Fruit fly (Drosophila melanogaster) whole organism, embryonic: ENCODE results near the gene Rtnl1.
A peak's percentile ranks its signal among the peaks of the same experiment; 100 is the strongest.

Experiments
- Bteb2 ChIP-seq: fragments of 200-800 bp; sonication (Bioruptor generic); optimal IDR thresholded peaks from 2 replicates; lab custom pipeline; 2016; ENCODE audit warnings: missing biosample characterization, missing genetic modification characterization
- CG10267 ChIP-seq: fragments of 200-800 bp; sonication (Bioruptor generic); optimal IDR thresholded peaks from 2 replicates; lab custom pipeline; 2018; ENCODE audit warnings: missing biosample characterization, mild to moderate bottlenecking, missing genetic modification characterization, moderate library complexity
- CG10654 ChIP-seq: fragments of 200-800 bp; sonication (Bioruptor generic); optimal IDR thresholded peaks from 2 replicates; lab custom pipeline; 2016; ENCODE audit warnings: missing biosample characterization, missing genetic modification characterization
- CG11398 ChIP-seq: fragments of 200-800 bp; sonication (Bioruptor generic); optimal IDR thresholded peaks from 2 replicates; lab custom pipeline; 2016; ENCODE audit warnings: missing biosample characterization, missing genetic modification characterization
- CG11504 ChIP-seq: fragments of 200-800 bp; sonication (Bioruptor generic); optimal IDR thresholded peaks from 3 replicates; lab custom pipeline; 2019; ENCODE audit warnings: missing biosample characterization, mild to moderate bottlenecking, missing genetic modification characterization, moderate library complexity
- CG13123 ChIP-seq: fragments of 200-800 bp; sonication (Bioruptor generic); optimal IDR thresholded peaks from 2 replicates; lab custom pipeline; 2016; ENCODE audit warnings: missing biosample characterization, missing genetic modification characterization
- CG13775 ChIP-seq: fragments of 200-800 bp; sonication (Bioruptor generic); optimal IDR thresholded peaks from 3 replicates; lab custom pipeline; 2017; ENCODE audit warnings: missing biosample characterization, mild to moderate bottlenecking, missing genetic modification characterization
- CG14860 ChIP-seq: fragments of 200-800 bp; sonication (Bioruptor generic); IDR thresholded peaks from 3 replicates; pipeline ENCODE4 v1.3.6; 2022; ENCODE audit warnings: missing biosample characterization, missing genetic modification characterization; ENCODE audit not compliant: partially characterized antibody
- CG17328 ChIP-seq: fragments of 200-800 bp; sonication (Bioruptor generic); IDR thresholded peaks from 2 replicates; pipeline ENCODE4 v1.3.6; 2022; ENCODE audit warnings: missing biosample characterization, missing genetic modification characterization
- CG17361 ChIP-seq: fragments of 200-800 bp; sonication (Bioruptor generic); IDR thresholded peaks from 3 replicates; pipeline ENCODE4 v1.3.6; 2022; ENCODE audit warnings: missing biosample characterization, missing genetic modification characterization
- CG1792 ChIP-seq: fragments of 200-800 bp; sonication (Bioruptor generic); optimal IDR thresholded peaks from 2 replicates; lab custom pipeline; 2016; ENCODE audit warnings: missing biosample characterization, missing genetic modification characterization
- CG18011 ChIP-seq: fragments of 200-800 bp; sonication (Bioruptor generic); optimal IDR thresholded peaks from 2 replicates; lab custom pipeline; 2017; ENCODE audit warnings: missing biosample characterization, missing genetic modification characterization, mild to moderate bottlenecking, moderate library complexity, missing genotype
- CG2199 ChIP-seq: fragments of 200-800 bp; sonication (Bioruptor generic); IDR thresholded peaks from 3 replicates; pipeline ENCODE4 v1.3.6; 2022; ENCODE audit warnings: missing biosample characterization, missing genetic modification characterization
- CG2712 ChIP-seq: fragments of 200-800 bp; optimal IDR thresholded peaks from 3 replicates; lab custom pipeline; 2019; ENCODE audit warnings: missing biosample characterization, mild to moderate bottlenecking, missing genetic modification characterization, moderate library complexity
- CG2889 ChIP-seq: fragments of 200-800 bp; sonication (Bioruptor generic); IDR thresholded peaks from 3 replicates; pipeline ENCODE4 v1.3.6; 2022; ENCODE audit warnings: missing biosample characterization, missing genetic modification characterization
- CG31441 ChIP-seq: fragments of 200-800 bp; sonication (Bioruptor generic); IDR thresholded peaks from 2 replicates; pipeline ENCODE4 v1.3.6; 2022; ENCODE audit warnings: missing biosample characterization, missing genetic modification characterization
- CG33213 ChIP-seq: fragments of 200-800 bp; sonication (Bioruptor generic); optimal IDR thresholded peaks from 3 replicates; lab custom pipeline; 2016; ENCODE audit warnings: missing biosample characterization, missing genetic modification characterization
- CG4282 ChIP-seq: fragments of 200-800 bp; sonication (Bioruptor generic); optimal IDR thresholded peaks from 2 replicates; lab custom pipeline; 2016; ENCODE audit warnings: missing biosample characterization, missing genetic modification characterization
- CG4404 ChIP-seq: fragments of 200-800 bp; sonication (Bioruptor generic); IDR thresholded peaks from 2 replicates; pipeline ENCODE4 v1.3.6; 2022; ENCODE audit warnings: missing biosample characterization, missing genetic modification characterization
- CG4730 ChIP-seq: fragments of 200-800 bp; sonication (Bioruptor generic); IDR thresholded peaks from 2 replicates; pipeline ENCODE4 v1.3.6; 2022; ENCODE audit warnings: missing biosample characterization, missing genetic modification characterization
- CG8944 ChIP-seq: fragments of 200-800 bp; sonication (Bioruptor generic); optimal IDR thresholded peaks from 3 replicates; lab custom pipeline; 2016; ENCODE audit warnings: missing biosample characterization, missing genetic modification characterization
- Dll ChIP-seq: fragments of 200-800 bp; sonication (Bioruptor generic); IDR thresholded peaks from 4 replicates; pipeline ENCODE4 v1.3.6; 2022; ENCODE audit warnings: missing biosample characterization, missing genetic modification characterization; ENCODE audit not compliant: partially characterized antibody
- Ets65A ChIP-seq: fragments of 200-800 bp; sonication (Bioruptor generic); peaks from one replicate; lab custom pipeline; 2016; ENCODE audit warnings: missing biosample characterization, missing genetic modification characterization
- Hand ChIP-seq: fragments of 200-800 bp; sonication (Bioruptor generic); optimal IDR thresholded peaks from 2 replicates; lab custom pipeline; 2017; ENCODE audit warnings: mild to moderate bottlenecking, missing biosample characterization, missing genetic modification reagents, missing genetic modification characterization
- HmgZ ChIP-seq: fragments of 200-800 bp; sonication (Bioruptor generic); optimal IDR thresholded peaks from 2 replicates; lab custom pipeline; 2018; ENCODE audit warnings: missing biosample characterization, mild to moderate bottlenecking, missing genetic modification characterization
- Hmr ChIP-seq: fragments of 200-800 bp; sonication (Bioruptor generic); optimal IDR thresholded peaks from 3 replicates; lab custom pipeline; 2017; ENCODE audit warnings: mild to moderate bottlenecking, missing biosample characterization, missing genetic modification reagents, missing genetic modification characterization
- Max ChIP-seq: fragments of 200-800 bp; sonication (Bioruptor generic); optimal IDR thresholded peaks from 2 replicates; lab custom pipeline; 2016; ENCODE audit warnings: missing biosample characterization, mild to moderate bottlenecking, missing genetic modification characterization
- NK7.1 ChIP-seq: fragments of 200-800 bp; sonication (Bioruptor generic); optimal IDR thresholded peaks from 3 replicates; lab custom pipeline; 2016; ENCODE audit warnings: missing biosample characterization, missing genetic modification characterization
- Poxn ChIP-seq: fragments of 200-800 bp; sonication (Bioruptor generic); IDR thresholded peaks from 2 replicates; pipeline ENCODE4 v1.3.6; 2022; ENCODE audit warnings: missing biosample characterization, missing genetic modification characterization
- Sry-β ChIP-seq: fragments of 200-800 bp; sonication (Bioruptor generic); optimal IDR thresholded peaks from 2 replicates; lab custom pipeline; 2018; ENCODE audit warnings: missing biosample characterization, mild to moderate bottlenecking, missing genetic modification characterization, moderate library complexity
- TFAM ChIP-seq: fragments of 200-800 bp; sonication (Bioruptor generic); optimal IDR thresholded peaks from 2 replicates; lab custom pipeline; 2017; ENCODE audit warnings: missing biosample characterization, missing genetic modification characterization, inconsistent platforms
- Xbp1 ChIP-seq: fragments of 200-800 bp; sonication (Bioruptor generic); optimal IDR thresholded peaks from 3 replicates; lab custom pipeline; 2016; ENCODE audit warnings: missing biosample characterization, mild to moderate bottlenecking, missing genetic modification characterization
- Xrp1 ChIP-seq: fragments of 200-800 bp; sonication (Bioruptor generic); IDR thresholded peaks from 2 replicates; pipeline ENCODE4 v1.3.6; 2022; ENCODE audit warnings: missing biosample characterization, missing genetic modification characterization
- abd-A ChIP-seq: fragments of 200-800 bp; sonication (Bioruptor generic); optimal IDR thresholded peaks from 3 replicates; lab custom pipeline; 2019; ENCODE audit warnings: missing biosample characterization, mild to moderate bottlenecking, missing genetic modification characterization, moderate library complexity
- bigmax ChIP-seq: fragments of 200-800 bp; sonication (Bioruptor generic); optimal IDR thresholded peaks from 2 replicates; lab custom pipeline; 2018; ENCODE audit warnings: missing biosample characterization, mild to moderate bottlenecking, missing genetic modification characterization
- btn ChIP-seq: fragments of 200-800 bp; sonication (Bioruptor generic); optimal IDR thresholded peaks from 2 replicates; lab custom pipeline; 2016; ENCODE audit warnings: missing biosample characterization, missing genetic modification characterization
- esg ChIP-seq: fragments of 200-800 bp; sonication (Bioruptor generic); conservative IDR thresholded peaks from 2 replicates; pipeline ENCODE4 v1.3.6; 2022; ENCODE audit warnings: missing biosample characterization, missing genetic modification characterization
- gcm2 ChIP-seq: fragments of 200-800 bp; sonication (Bioruptor generic); optimal IDR thresholded peaks from 2 replicates; lab custom pipeline; 2016; ENCODE audit warnings: missing biosample characterization, missing genetic modification characterization
- gro ChIP-seq: fragments of 200-800 bp; sonication (Bioruptor generic); optimal IDR thresholded peaks from 2 replicates; lab custom pipeline; 2016; ENCODE audit warnings: missing biosample characterization, missing genetic modification characterization
- gsb-n ChIP-seq: fragments of 200-800 bp; sonication (Bioruptor generic); optimal IDR thresholded peaks from 3 replicates; lab custom pipeline; 2018; ENCODE audit warnings: missing biosample characterization, mild to moderate bottlenecking, missing genetic modification characterization
- h ChIP-seq: fragments of >200 bp; optimal IDR thresholded peaks from 2 replicates; lab custom pipeline; 2017
- ham ChIP-seq: fragments of 200-800 bp; sonication (Bioruptor generic); IDR thresholded peaks from 2 replicates; pipeline ENCODE4 v1.3.6; 2022; ENCODE audit warnings: missing biosample characterization, missing genetic modification characterization
- hb ChIP-seq: fragments of 200-800 bp; sonication (Bioruptor generic); IDR thresholded peaks from 3 replicates; pipeline ENCODE4 v1.3.6; 2022; ENCODE audit warnings: missing biosample characterization, missing genetic modification characterization; ENCODE audit not compliant: partially characterized antibody
- row ChIP-seq: fragments of 200-800 bp; sonication (Bioruptor generic); IDR thresholded peaks from 3 replicates; pipeline ENCODE4 v1.3.6; 2022; ENCODE audit warnings: missing biosample characterization, missing genetic modification characterization
- sima ChIP-seq: fragments of 200-800 bp; sonication (Bioruptor generic); optimal IDR thresholded peaks from 2 replicates; lab custom pipeline; 2016; ENCODE audit warnings: missing biosample characterization, missing genetic modification characterization
- sisA ChIP-seq: fragments of 200-800 bp; sonication (Bioruptor generic); IDR thresholded peaks from 2 replicates; pipeline ENCODE4 v1.3.6; 2022; ENCODE audit warnings: missing biosample characterization, missing genetic modification characterization
- tap ChIP-seq: fragments of 200-800 bp; optimal IDR thresholded peaks from 3 replicates; lab custom pipeline; 2019; ENCODE audit warnings: missing biosample characterization, mild to moderate bottlenecking, missing genetic modification characterization, moderate library complexity
- tll ChIP-seq, 2 experiments: fragments of 200-800 bp in 1 of 2; fragments of >200 bp in 1 of 2; sonication (Bioruptor generic) in 1 of 2; optimal IDR thresholded peaks; 2 replicates each; lab custom pipeline; 2017 to 2019; ENCODE audit warnings: missing biosample characterization in 2 of 2, missing genetic modification characterization in 2 of 2, mild to moderate bottlenecking in 1 of 2, moderate library complexity in 1 of 2
- zen2 ChIP-seq: fragments of 200-800 bp; sonication (Bioruptor generic); IDR thresholded peaks from 3 replicates; pipeline ENCODE4 v1.3.6; 2022; ENCODE audit warnings: missing biosample characterization, missing genetic modification characterization; ENCODE audit not compliant: partially characterized antibody
- zf30C ChIP-seq: fragments of 200-800 bp; sonication (Bioruptor generic); optimal IDR thresholded peaks from 3 replicates; lab custom pipeline; 2018; ENCODE audit warnings: missing biosample characterization, mild to moderate bottlenecking, missing genetic modification characterization
- zfh2 ChIP-seq: fragments of 200-800 bp; sonication (Bioruptor generic); optimal IDR thresholded peaks from 2 replicates; lab custom pipeline; 2016; ENCODE audit warnings: missing biosample characterization, missing genetic modification characterization

Gene Rtnl1

dm6 chr2L:4976988-4977551, 32.5 kb downstream of the Rtnl1 start, which contains the start of the genes Gmd and CG3792 (continued):
- TF ChIP-seq CG13123 (GFP tag; lab: Kevin White, UChicago) = peak; percentile 92
- peak; percentile 69 for TF ChIP-seq TFAM (GFP tag; lab: Kevin White, UChicago)
- TF ChIP-seq CG2889 (GFP tag; lab: Robert Waterston, UW) = peak; percentile 92
- peak; percentile 90 for TF ChIP-seq Dll
- peak; percentile 94 for TF ChIP-seq CG11504 (tag; lab: Kevin White, UChicago)
- peak; percentile 98 for TF ChIP-seq CG10267 (tag; lab: Kevin White, UChicago)
- TF ChIP-seq Hmr (GFP tag; lab: Kevin White, UChicago) = peak; percentile 94
- TF ChIP-seq CG18011 = peak; percentile 84
- peak; percentile 68 for TF ChIP-seq Hand (GFP tag; lab: Kevin White, UChicago)
- TF ChIP-seq CG2199 (GFP tag; lab: Robert Waterston, UW) = peak; percentile 81; the same call in 1 of the 3 replicates
- TF ChIP-seq CG31441 (GFP tag; lab: Robert Waterston, UW) = peak; percentile 97
- TF ChIP-seq CG14860 = peak; percentile 92
- peak; percentile 86; the same call in 1 of the 2 replicates for TF ChIP-seq ham
- peak; percentile 96 for TF ChIP-seq HmgZ (tag; lab: Kevin White, UChicago)
- peak; percentile 94 for TF ChIP-seq Bteb2 (GFP tag; lab: Kevin White, UChicago)
- TF ChIP-seq gcm2 (GFP tag; lab: Kevin White, UChicago) = peak; percentile 90
- peak; percentile 95 for TF ChIP-seq esg
- TF ChIP-seq CG4730 (GFP tag; lab: Robert Waterston, UW) = peak; percentile 95
- peak; percentile 81 for TF ChIP-seq NK7.1
- TF ChIP-seq abd-A (tag; lab: Kevin White, UChicago) = no peak
- peak; percentile 96 for TF ChIP-seq CG13775 (GFP tag; lab: Kevin White, UChicago)
- TF ChIP-seq row (GFP tag; lab: Robert Waterston, UW) = peak; percentile 99
- TF ChIP-seq Ets65A = peak; percentile 99
- peak; percentile 89 for TF ChIP-seq zfh2
- peak; percentile 97 for TF ChIP-seq Xbp1 (GFP tag; lab: Kevin White, UChicago)
- TF ChIP-seq zen2 (GFP tag; lab: Robert Waterston, UW) = peak; percentile 72; the same call in 2 of the 3 replicates
- TF ChIP-seq sima = peak; percentile 77
- peak; percentile 97 for TF ChIP-seq CG2712
- TF ChIP-seq btn (GFP tag; lab: Kevin White, UChicago) = peak; percentile 68
- peak; percentile 2 for TF ChIP-seq zf30C (GFP tag; lab: Kevin White, UChicago)
- TF ChIP-seq sisA (GFP tag; lab: Robert Waterston, UW) = peak; percentile 95
- peak; percentile 96 for TF ChIP-seq CG4282
- peak; percentile 86 for TF ChIP-seq Poxn (GFP tag; lab: Robert Waterston, UW)
- TF ChIP-seq Sry-β (GFP tag; lab: Kevin White, UChicago) = peak; percentile 76
- no peak for TF ChIP-seq bigmax (GFP tag; lab: Kevin White, UChicago)
- peak; percentile 96 for TF ChIP-seq CG4404
- no peak for TF ChIP-seq h
- peak; percentile 87 for TF ChIP-seq gro
- peak; percentile 14 to 44 for TF ChIP-seq tll (GFP tag; optimal IDR thresholded peaks at IDR 0.05; lab: Kevin White, UChicago)
- TF ChIP-seq Xrp1 = peak; percentile 98
- peak; percentile 88 for TF ChIP-seq CG11398 (GFP tag; lab: Kevin White, UChicago)
- TF ChIP-seq CG1792 (GFP tag; lab: Kevin White, UChicago) = peak; percentile 82
- peak; percentile 94 for TF ChIP-seq CG8944 (GFP tag; lab: Kevin White, UChicago)
- peak; percentile 97 for TF ChIP-seq CG17328 (GFP tag; lab: Robert Waterston, UW)
- peak; percentile 88 for TF ChIP-seq hb
- peak; percentile 98 for TF ChIP-seq CG17361 (GFP tag; lab: Robert Waterston, UW)
- TF ChIP-seq Max = peak; percentile 96
- TF ChIP-seq CG10654 (GFP tag; lab: Kevin White, UChicago) = peak; percentile 92
- TF ChIP-seq tap (tag; lab: Kevin White, UChicago) = peak; percentile 88
- TF ChIP-seq CG33213 = peak; percentile 86
- peak; percentile 93 for TF ChIP-seq gsb-n (tag; lab: Kevin White, UChicago)
